Fruit fly (Drosophila melanogaster): ENCODE results near the gene CG11714.

Gene CG11714

dm6 chr3L:11540330-11540702, 17.8 kb upstream of the CG11714 start (continued):
- TF ChIP-seq CG1529 (GFP tag; optimal IDR thresholded peaks at IDR 0.05) (peak; percentile 37), CG6813 (GFP tag; optimal IDR thresholded peaks at IDR 0.05) (peak; percentile 42), gcm (GFP tag; optimal IDR thresholded peaks at IDR 0.05) (peak; percentile 7), Hr78 (GFP tag; optimal IDR thresholded peaks at IDR 0.05) (peak in 1 of 2 experiments; percentile 58), Sox100B (GFP tag; optimal IDR thresholded peaks at IDR 0.05) (peak; percentile 49), CG10147 (GFP tag; optimal IDR thresholded peaks at IDR 0.05) (peak; percentile 22), dmrt11E (tag; optimal IDR thresholded peaks at IDR 0.05) (peak; percentile 40), CG2889 (GFP tag; IDR thresholded peaks at IDR 0.05) (no peak), grau (tag; optimal IDR thresholded peaks at IDR 0.05) (peak; percentile 1), so (GFP tag; IDR thresholded peaks at IDR 0.05) (peak; percentile 51; the same call in 1 of the 3 replicates), al (GFP tag; IDR thresholded peaks at IDR 0.05) (no peak), Blimp-1 (GFP tag; optimal IDR thresholded peaks at IDR 0.05) (peak; percentile 45), CG8359 (GFP tag; optimal IDR thresholded peaks at IDR 0.05; ENCODE audit: borderline replicate concordance) (peak; percentile 52), CG1602 (GFP tag; optimal IDR thresholded peaks at IDR 0.05) (no peak), CG12299 (tag; optimal IDR thresholded peaks at IDR 0.05) (peak; percentile 11), shn (GFP tag; optimal IDR thresholded peaks at IDR 0.05) (no peak), CG8478 (optimal IDR thresholded peaks at IDR 0.05) (no peak), CG5180 (GFP tag; optimal IDR thresholded peaks at IDR 0.05) (no peak), CG4282 (GFP tag; optimal IDR thresholded peaks at IDR 0.05) (no peak), CG5953 (GFP tag; IDR thresholded peaks at IDR 0.05) (no peak), Bdp1 (GFP tag; optimal IDR thresholded peaks at IDR 0.05) (no peak), CG13296 (GFP tag; optimal IDR thresholded peaks at IDR 0.05) (peak; percentile 55), eyg (GFP tag; optimal IDR thresholded peaks at IDR 0.05) (peak; percentile 64), CG11696 (GFP tag; IDR thresholded peaks at IDR 0.05) (peak; percentile 28; the same call in 1 of the 2 replicates), gce (GFP tag; IDR thresholded peaks at IDR 0.05) (peak; percentile 53; the same call in 1 of the 3 replicates), Fer3 (tag; optimal IDR thresholded peaks at IDR 0.05) (peak; percentile 23), HLH4C (GFP tag; IDR thresholded peaks at IDR 0.05; ENCODE audit: partially characterized antibody) (no peak), gem (tag; optimal IDR thresholded peaks at IDR 0.05) (peak; percentile 39), cwo (GFP tag; optimal IDR thresholded peaks at IDR 0.05) (no peak), exex (tag; optimal IDR thresholded peaks at IDR 0.05) (peak; percentile 13), CTCF (GFP tag; optimal IDR thresholded peaks at IDR 0.05) (no peak), psq (GFP tag; optimal IDR thresholded peaks at IDR 0.05) (no peak), CG12659 (GFP tag; optimal IDR thresholded peaks at IDR 0.05) (peak; percentile 13), CG17829 (tag; optimal IDR thresholded peaks at IDR 0.05) (peak; percentile 25), CG10979 (tag; optimal IDR thresholded peaks at IDR 0.05) (no peak), CG15011 (GFP tag; optimal IDR thresholded peaks at IDR 0.05) (peak; percentile 13), CG8089 (GFP tag; optimal IDR thresholded peaks at IDR 0.05) (no peak), sc (optimal IDR thresholded peaks at IDR 0.05) (no peak), sc (GFP tag; optimal IDR thresholded peaks at IDR 0.05) (no peak), Mes4 (GFP tag; optimal IDR thresholded peaks at IDR 0.05) (peak; percentile 24), unpg (GFP tag; optimal IDR thresholded peaks at IDR 0.05) (peak; percentile 38), CG10543 (GFP tag; optimal IDR thresholded peaks at IDR 0.05) (peak; percentile 10), CG10654 (GFP tag; optimal IDR thresholded peaks at IDR 0.05) (peak; percentile 5), CG13775 (GFP tag; optimal IDR thresholded peaks at IDR 0.05) (no peak), Pdp1 (GFP tag; optimal IDR thresholded peaks at IDR 0.05) (peak in 1 of 2 experiments; percentile 10), caup (GFP tag; optimal IDR thresholded peaks at IDR 0.05; ENCODE audit: severe bottlenecking) (peak; percentile 43), nom (GFP tag; optimal IDR thresholded peaks at IDR 0.05) (no peak), NfI (GFP tag; optimal IDR thresholded peaks at IDR 0.05) (no peak), CG6689 (GFP tag; IDR thresholded peaks at IDR 0.05) (no peak), CG31441 (GFP tag; IDR thresholded peaks at IDR 0.05) (no peak)
